Worm (Caenorhabditis elegans) whole organism, young adult: ENCODE measurements around the gene smf-2.

Experiments
- D2030.7 ChIP-seq: fragments of 200-800 bp; sonication (Bioruptor generic); IDR thresholded peaks from 2 replicates; pipeline ENCODE4 v1.3.6; 2022; ENCODE audit warnings: missing genetic modification reagents, missing genetic modification characterization, missing compliant biosample characterization
- ama-1 ChIP-seq, 3 experiments: fragments of 150-350 bp in 1 of 3; sonication (generic microtip) in 2 of 3; optimal IDR thresholded peaks; 2 replicates each; lab custom pipeline; 2014 to 2018; ENCODE audit warnings: missing biosample characterization in 2 of 3, missing genetic modification characterization in 2 of 3, missing genetic modification reagents in 2 of 3
- ceh-79 ChIP-seq: sonication (generic microtip); optimal IDR thresholded peaks from 2 replicates; lab custom pipeline; 2017; ENCODE audit warnings: mild to moderate bottlenecking, missing genetic modification characterization, missing compliant biosample characterization
- chd-7 ChIP-seq: sonication (generic microtip); optimal IDR thresholded peaks from 2 replicates; lab custom pipeline; 2016; ENCODE audit warnings: mild to moderate bottlenecking, missing genetic modification characterization, moderate library complexity, missing compliant biosample characterization
- rpc-1 ChIP-seq, 2 experiments: fragments of 150-350 bp in 1 of 2; sonication (generic microtip) in 1 of 2; optimal IDR thresholded peaks; 2 replicates each; lab custom pipeline; 2014 to 2018; ENCODE audit warnings: missing biosample characterization in 1 of 2, missing genetic modification characterization in 1 of 2, missing genetic modification reagents in 1 of 2, missing genotype in 1 of 2
- unc-62 ChIP-seq: fragments of 150-350 bp; optimal IDR thresholded peaks from 2 replicates; lab custom pipeline; 2014; ENCODE audit warnings: missing biosample characterization, missing genetic modification reagents, missing genetic modification characterization

DNA sequence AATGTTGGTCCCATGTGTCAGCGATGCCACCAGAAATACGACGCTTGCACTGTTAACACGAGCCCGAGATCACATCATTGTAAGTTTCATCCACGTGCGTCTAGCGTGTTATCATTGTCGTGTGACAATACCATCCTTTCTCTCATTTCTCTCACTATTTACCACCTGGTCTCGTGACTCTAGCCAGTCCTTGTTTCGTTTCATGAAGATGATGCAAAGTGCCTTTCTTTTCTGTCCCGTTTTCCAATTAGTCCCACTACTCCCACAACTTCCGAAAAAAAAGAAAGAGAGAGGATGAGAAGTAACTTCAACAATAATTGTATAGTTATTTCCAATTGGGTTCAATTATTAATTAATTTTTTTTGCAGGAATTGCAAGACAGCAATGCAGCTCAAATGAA lies 24.4 kb upstream of the smf-2 start:
- TF ChIP-seq unc-62 (GFP tag; lab: Kevin White, UChicago), result no peak
- TF ChIP-seq ama-1 (optimal IDR thresholded peaks at IDR 0.05; lab: Kevin White, UChicago), result peak; percentile 88
- no peak for TF ChIP-seq ama-1 (GFP tag; optimal IDR thresholded peaks at IDR 0.05; lab: Kevin White, UChicago)
- no peak for TF ChIP-seq ceh-79
- TF ChIP-seq D2030.7, result no peak
- TF ChIP-seq chd-7 (tag; lab: Kevin White, UChicago), result peak; percentile 2
- TF ChIP-seq rpc-1 (optimal IDR thresholded peaks at IDR 0.05; lab: Kevin White, UChicago), result no peak
- no peak for TF ChIP-seq rpc-1 (tag; optimal IDR thresholded peaks at IDR 0.05; lab: Kevin White, UChicago)
